Worm (Caenorhabditis elegans) whole organism, L4/young adult: ENCODE results near the gene srx-84.

Experiments
- dao-5 ChIP-seq: sonication (generic microtip); optimal IDR thresholded peaks from 2 replicates; lab custom pipeline; 2016; ENCODE audit warnings: missing genotype, missing genetic modification characterization, moderate library complexity, missing compliant biosample characterization
- him-1 ChIP-seq: sonication (generic microtip); optimal IDR thresholded peaks from 2 replicates; lab custom pipeline; 2016; ENCODE audit warnings: missing genotype, missing genetic modification reagents, missing genetic modification characterization, missing compliant biosample characterization

- TF ChIP-seq him-1 (tag; lab: Kevin White, UChicago) (no peak), dao-5 (tag; lab: Kevin White, UChicago) (no peak)
These were observed 36.3 kb upstream of the srx-84 start, which contains the start of gene srx-86 for ce11 chrV:11562643-11563042.
